Fruit fly (Drosophila melanogaster) whole organism, embryonic: ENCODE results near the gene GstO2.

Source experiments
- Blimp-1 ChIP-seq: fragments of 200-800 bp; sonication (Bioruptor generic); optimal IDR thresholded peaks from 3 replicates; lab custom pipeline; 2018; ENCODE audit warnings: missing biosample characterization, missing genetic modification characterization, mild to moderate bottlenecking, moderate library complexity, missing genetic modification reagents
- Bteb2 ChIP-seq: fragments of 200-800 bp; sonication (Bioruptor generic); optimal IDR thresholded peaks from 2 replicates; lab custom pipeline; 2016; ENCODE audit warnings: missing biosample characterization, missing genetic modification characterization
- CG10431 ChIP-seq: fragments of 200-800 bp; sonication (Bioruptor generic); optimal IDR thresholded peaks from 3 replicates; lab custom pipeline; 2018; ENCODE audit warnings: missing biosample characterization, mild to moderate bottlenecking, missing genetic modification characterization
- CG11504 ChIP-seq: fragments of 200-800 bp; sonication (Bioruptor generic); optimal IDR thresholded peaks from 3 replicates; lab custom pipeline; 2019; ENCODE audit warnings: missing biosample characterization, mild to moderate bottlenecking, missing genetic modification characterization, moderate library complexity
- CG14860 ChIP-seq: fragments of 200-800 bp; sonication (Bioruptor generic); IDR thresholded peaks from 3 replicates; pipeline ENCODE4 v1.3.6; 2022; ENCODE audit warnings: missing biosample characterization, missing genetic modification characterization; ENCODE audit not compliant: partially characterized antibody
- CG15011 ChIP-seq: fragments of 200-800 bp; sonication (Bioruptor generic); optimal IDR thresholded peaks from 3 replicates; lab custom pipeline; 2018; ENCODE audit warnings: missing biosample characterization, mild to moderate bottlenecking, missing genetic modification characterization
- CG16779 ChIP-seq: fragments of 200-800 bp; sonication (Bioruptor generic); IDR thresholded peaks from 2 replicates; pipeline ENCODE4 v1.3.6; 2022; ENCODE audit warnings: missing biosample characterization, missing genetic modification characterization
- CG17359 ChIP-seq: fragments of 200-800 bp; sonication (Bioruptor generic); optimal IDR thresholded peaks from 3 replicates; lab custom pipeline; 2018; ENCODE audit warnings: missing biosample characterization, mild to moderate bottlenecking, missing genetic modification characterization, moderate library complexity
- CG17385 ChIP-seq: fragments of 200-800 bp; sonication (Bioruptor generic); optimal IDR thresholded peaks from 3 replicates; lab custom pipeline; 2018; ENCODE audit warnings: missing biosample characterization, mild to moderate bottlenecking, missing genetic modification characterization
- CG17612 ChIP-seq: fragments of 200-800 bp; sonication (Bioruptor generic); IDR thresholded peaks from 2 replicates; pipeline ENCODE4 v1.3.6; 2022; ENCODE audit warnings: missing biosample characterization, missing genetic modification characterization
- CG18262 ChIP-seq: fragments of 200-800 bp; optimal IDR thresholded peaks from 3 replicates; lab custom pipeline; 2019; ENCODE audit warnings: missing biosample characterization, mild to moderate bottlenecking, missing genetic modification characterization, moderate library complexity
- CG30020 ChIP-seq: fragments of 200-800 bp; optimal IDR thresholded peaks from 2 replicates; lab custom pipeline; 2019; ENCODE audit warnings: missing biosample characterization, mild to moderate bottlenecking, missing genetic modification characterization, moderate library complexity
- CG3847 ChIP-seq: fragments of 200-800 bp; sonication (Bioruptor generic); IDR thresholded peaks from 2 replicates; pipeline ENCODE4 v1.3.6; 2022; ENCODE audit warnings: missing biosample characterization, missing genetic modification characterization
- CG6689 ChIP-seq: fragments of 200-800 bp; sonication (Bioruptor generic); IDR thresholded peaks from 2 replicates; pipeline ENCODE4 v1.3.6; 2022; ENCODE audit warnings: missing biosample characterization, missing genetic modification characterization
- CG6854 ChIP-seq: fragments of 200-800 bp; sonication (Bioruptor generic); optimal IDR thresholded peaks from 3 replicates; lab custom pipeline; 2017; ENCODE audit warnings: missing biosample characterization, mild to moderate bottlenecking, missing genetic modification characterization
- CG7372 ChIP-seq: fragments of 200-800 bp; sonication (Bioruptor generic); IDR thresholded peaks from 2 replicates; pipeline ENCODE4 v1.3.6; 2022; ENCODE audit warnings: missing biosample characterization, missing genetic modification characterization
- CG9932 ChIP-seq: fragments of 200-800 bp; sonication (Bioruptor generic); IDR thresholded peaks from 2 replicates; pipeline ENCODE4 v1.3.6; 2022; ENCODE audit warnings: missing biosample characterization, missing genetic modification characterization
- CTCF ChIP-seq: fragments of 200-800 bp; sonication (Bioruptor generic); optimal IDR thresholded peaks from 2 replicates; lab custom pipeline; 2017; ENCODE audit warnings: missing biosample characterization, mild to moderate bottlenecking, missing genetic modification characterization, moderate library complexity
- CrebB ChIP-seq: fragments of 200-800 bp; sonication (Bioruptor generic); optimal IDR thresholded peaks from 3 replicates; lab custom pipeline; 2018; ENCODE audit warnings: missing biosample characterization, mild to moderate bottlenecking, missing genetic modification characterization
- D19B ChIP-seq: fragments of 200-800 bp; sonication (Bioruptor generic); optimal IDR thresholded peaks from 2 replicates; lab custom pipeline; 2017; ENCODE audit warnings: missing biosample characterization, mild to moderate bottlenecking, missing genetic modification characterization
- Dek ChIP-seq: fragments of 200-800 bp; sonication (Bioruptor generic); optimal IDR thresholded peaks from 3 replicates; lab custom pipeline; 2019; ENCODE audit warnings: missing biosample characterization, mild to moderate bottlenecking, missing genetic modification characterization, moderate library complexity
- Dfd ChIP-seq, 2 experiments: fragments of >200 bp; optimal IDR thresholded peaks; 2 replicates each; lab custom pipeline; 2017; ENCODE audit warnings: missing biosample characterization in 2 of 2, missing genetic modification characterization in 2 of 2
- E2f1 ChIP-seq: fragments of 200-800 bp; sonication (Bioruptor generic); IDR thresholded peaks from 2 replicates; pipeline ENCODE4 v1.3.6; 2022; ENCODE audit warnings: missing biosample characterization, missing genetic modification characterization
- Hr39 ChIP-seq: fragments of >200 bp; optimal IDR thresholded peaks from 2 replicates; lab custom pipeline; 2017
- Oli ChIP-seq: fragments of 200-800 bp; sonication (Bioruptor generic); optimal IDR thresholded peaks from 2 replicates; lab custom pipeline; 2018; ENCODE audit warnings: missing biosample characterization, mild to moderate bottlenecking, missing genetic modification characterization, moderate library complexity
- PHDP ChIP-seq: fragments of 200-800 bp; sonication (Bioruptor generic); optimal IDR thresholded peaks from 3 replicates; lab custom pipeline; 2018; ENCODE audit warnings: missing biosample characterization, mild to moderate bottlenecking, missing genetic modification characterization, moderate library complexity
- Rx ChIP-seq: fragments of 200-800 bp; sonication (Bioruptor generic); IDR thresholded peaks from 2 replicates; pipeline ENCODE4 v1.3.6; 2022; ENCODE audit warnings: missing biosample characterization, missing genetic modification characterization
- Scr ChIP-seq: fragments of 200-800 bp; sonication (Bioruptor generic); IDR thresholded peaks from 2 replicates; pipeline ENCODE4 v1.3.6; 2022; ENCODE audit warnings: missing biosample characterization, missing genetic modification characterization; ENCODE audit not compliant: partially characterized antibody
- Tbp ChIP-seq: fragments of >200 bp; optimal IDR thresholded peaks from 2 replicates; lab custom pipeline; 2018; ENCODE audit warnings: missing biosample characterization, missing genetic modification characterization
- ac ChIP-seq: fragments of 200-800 bp; sonication (Bioruptor generic); optimal IDR thresholded peaks from 3 replicates; lab custom pipeline; 2017; ENCODE audit warnings: missing biosample characterization, mild to moderate bottlenecking, missing genetic modification characterization
- az2 ChIP-seq: fragments of 200-800 bp; sonication (Bioruptor generic); optimal IDR thresholded peaks from 3 replicates; lab custom pipeline; 2016; ENCODE audit warnings: missing biosample characterization, missing genetic modification characterization
- bigmax ChIP-seq: fragments of 200-800 bp; sonication (Bioruptor generic); optimal IDR thresholded peaks from 2 replicates; lab custom pipeline; 2018; ENCODE audit warnings: missing biosample characterization, mild to moderate bottlenecking, missing genetic modification characterization
- br ChIP-seq: fragments of >200 bp; optimal IDR thresholded peaks from 2 replicates; lab custom pipeline; 2017
- dan ChIP-seq: fragments of 200-800 bp; sonication (Bioruptor generic); IDR thresholded peaks from 2 replicates; pipeline ENCODE4 v1.3.6; 2022; ENCODE audit warnings: missing biosample characterization, missing genetic modification characterization
- ems ChIP-seq: fragments of 200-800 bp; sonication (Bioruptor generic); optimal IDR thresholded peaks from 3 replicates; lab custom pipeline; 2016; ENCODE audit warnings: missing biosample characterization, missing genetic modification characterization
- ftz-f1 ChIP-seq: fragments of 200-800 bp; sonication (Bioruptor generic); optimal IDR thresholded peaks from 2 replicates; lab custom pipeline; 2016; ENCODE audit warnings: missing biosample characterization, missing genetic modification characterization
- insv ChIP-seq, 2 experiments: fragments of 200-800 bp; sonication (Bioruptor generic); optimal IDR thresholded peaks; 3 replicates each; lab custom pipeline; 2016 to 2018; ENCODE audit warnings: missing biosample characterization in 2 of 2, missing genetic modification characterization in 2 of 2
- kah ChIP-seq: fragments of 200-800 bp; sonication (Bioruptor generic); optimal IDR thresholded peaks from 2 replicates; lab custom pipeline; 2018; ENCODE audit warnings: missing biosample characterization, mild to moderate bottlenecking, missing genetic modification characterization
- ken ChIP-seq: fragments of 200-800 bp; sonication (Bioruptor generic); IDR thresholded peaks from 3 replicates; pipeline ENCODE4 v1.3.6; 2022; ENCODE audit warnings: missing biosample characterization, missing genetic modification characterization
- knrl ChIP-seq: fragments of 200-800 bp; sonication (Bioruptor generic); IDR thresholded peaks from 3 replicates; pipeline ENCODE4 v1.3.6; 2022; ENCODE audit warnings: missing biosample characterization, missing genetic modification characterization; ENCODE audit not compliant: partially characterized antibody
- maf-S ChIP-seq: fragments of 200-800 bp; sonication (Bioruptor generic); optimal IDR thresholded peaks from 2 replicates; lab custom pipeline; 2016; ENCODE audit warnings: missing biosample characterization, missing genetic modification characterization
- nerfin-2 ChIP-seq: fragments of 200-800 bp; sonication (Bioruptor generic); IDR thresholded peaks from 2 replicates; pipeline ENCODE4 v1.3.6; 2022; ENCODE audit warnings: missing biosample characterization, missing genetic modification characterization; ENCODE audit not compliant: partially characterized antibody
- sd ChIP-seq: fragments of 200-800 bp; sonication (Bioruptor generic); optimal IDR thresholded peaks from 3 replicates; lab custom pipeline; 2018; ENCODE audit warnings: missing biosample characterization, mild to moderate bottlenecking, missing genetic modification characterization, moderate library complexity
- seq ChIP-seq: fragments of 200-800 bp; sonication (Bioruptor generic); IDR thresholded peaks from 2 replicates; pipeline ENCODE4 v1.3.6; 2022; ENCODE audit warnings: missing biosample characterization, missing genetic modification characterization
- shn ChIP-seq: fragments of 200-800 bp; sonication (Bioruptor generic); optimal IDR thresholded peaks from 3 replicates; lab custom pipeline; 2016; ENCODE audit warnings: missing biosample characterization, missing genetic modification characterization
- slbo ChIP-seq: fragments of 200-800 bp; sonication (Bioruptor generic); IDR thresholded peaks from 2 replicates; pipeline ENCODE4 v1.3.6; 2022; ENCODE audit warnings: missing biosample characterization, missing genetic modification characterization
- so ChIP-seq: fragments of 200-800 bp; sonication (Bioruptor generic); IDR thresholded peaks from 3 replicates; pipeline ENCODE4 v1.3.6; 2022; ENCODE audit warnings: missing biosample characterization, missing genetic modification characterization
- tin ChIP-seq: fragments of 200-800 bp; sonication (Bioruptor generic); optimal IDR thresholded peaks from 3 replicates; lab custom pipeline; 2016; ENCODE audit warnings: missing biosample characterization, missing genetic modification characterization
- trem ChIP-seq: fragments of 200-800 bp; optimal IDR thresholded peaks from 3 replicates; lab custom pipeline; 2019; ENCODE audit warnings: missing biosample characterization, mild to moderate bottlenecking, missing genetic modification characterization, moderate library complexity
- trh ChIP-seq: fragments of 200-800 bp; sonication (Bioruptor generic); optimal IDR thresholded peaks from 2 replicates; lab custom pipeline; 2016; ENCODE audit warnings: missing biosample characterization, missing genetic modification characterization
- zfh2 ChIP-seq: fragments of 200-800 bp; sonication (Bioruptor generic); optimal IDR thresholded peaks from 2 replicates; lab custom pipeline; 2016; ENCODE audit warnings: missing biosample characterization, missing genetic modification characterization

Gene GstO2

dm6 chr3L:8524816-8525625 lies 1.7 kb upstream of the GstO2 start, which contains the start of the genes GstO1 and foi (continued):
- no peak for TF ChIP-seq CG11504
- no peak for TF ChIP-seq az2 (GFP tag; lab: Kevin White, UChicago)
- peak; percentile 99 for TF ChIP-seq nerfin-2
- TF ChIP-seq CG16779 (GFP tag; lab: Robert Waterston, UW) = no peak
- TF ChIP-seq CG6689 (GFP tag; lab: Robert Waterston, UW) = no peak
- TF ChIP-seq CG15011 (GFP tag; lab: Kevin White, UChicago) = no peak
- TF ChIP-seq br (lab: Kevin White, UChicago) = no peak
- no peak for TF ChIP-seq seq (GFP tag; lab: Robert Waterston, UW)
- peak; percentile 97 for TF ChIP-seq Scr (GFP tag; lab: Robert Waterston, UW)
- no peak for TF ChIP-seq Blimp-1 (GFP tag; lab: Kevin White, UChicago)
- 0 out of 3 replicates have a peak, but pooled peaks have one; percentile 31 for TF ChIP-seq ken (GFP tag; lab: Robert Waterston, UW)
- no peak for TF ChIP-seq Oli (tag; lab: Kevin White, UChicago)
- TF ChIP-seq CG30020 (tag; lab: Kevin White, UChicago) = peak; percentile 46
- TF ChIP-seq trh = no peak
- TF ChIP-seq kah (GFP tag; lab: Kevin White, UChicago) = no peak
- TF ChIP-seq CG3847 = peak; percentile 36
- no peak for TF ChIP-seq Hr39
- TF ChIP-seq maf-S (GFP tag; lab: Kevin White, UChicago) = no peak
- peak; percentile 97 for TF ChIP-seq knrl (GFP tag; lab: Robert Waterston, UW)
- no peak for TF ChIP-seq sd
- no peak for TF ChIP-seq insv (GFP tag; optimal IDR thresholded peaks at IDR 0.05; lab: Kevin White, UChicago)
- TF ChIP-seq CrebB (tag; lab: Kevin White, UChicago) = peak; percentile 9
- TF ChIP-seq tin (GFP tag; lab: Kevin White, UChicago) = peak; percentile 35
- TF ChIP-seq CG6854 (GFP tag; lab: Kevin White, UChicago) = no peak
- TF ChIP-seq CG17359 (tag; lab: Kevin White, UChicago) = peak; percentile 3
- peak; percentile 90 for TF ChIP-seq CG9932 (GFP tag; lab: Robert Waterston, UW)
- TF ChIP-seq Dek (tag; lab: Kevin White, UChicago) = peak; percentile 37
- TF ChIP-seq Bteb2 (GFP tag; lab: Kevin White, UChicago) = no peak
- TF ChIP-seq bigmax = peak; percentile 84
- no peak for TF ChIP-seq PHDP (tag; lab: Kevin White, UChicago)
- no peak for TF ChIP-seq Dfd (GFP tag; optimal IDR thresholded peaks at IDR 0.05; lab: Kevin White, UChicago)
- TF ChIP-seq trem (tag; lab: Kevin White, UChicago) = peak; percentile 66
- TF ChIP-seq shn (GFP tag; lab: Kevin White, UChicago) = no peak
- no peak; the same call in 1 of the 2 replicates for TF ChIP-seq E2f1
- TF ChIP-seq D19B (GFP tag; lab: Kevin White, UChicago) = no peak
- TF ChIP-seq zfh2 (GFP tag; lab: Kevin White, UChicago) = peak; percentile 39
- TF ChIP-seq CG14860 = peak; percentile 99
- TF ChIP-seq CG10431 (GFP tag; lab: Kevin White, UChicago) = peak; percentile 69
- no peak for TF ChIP-seq ftz-f1 (GFP tag; lab: Kevin White, UChicago)
- no peak for TF ChIP-seq Tbp (GFP tag; lab: Kevin White, UChicago)
- TF ChIP-seq dan (GFP tag; lab: Robert Waterston, UW) = no peak
- TF ChIP-seq so (GFP tag; lab: Robert Waterston, UW) = no peak
- no peak for TF ChIP-seq Rx (GFP tag; lab: Robert Waterston, UW)
- TF ChIP-seq CG7372 = no peak
- TF ChIP-seq CG18262 = peak; percentile 32
- peak; percentile 68 for TF ChIP-seq slbo (GFP tag; lab: Robert Waterston, UW)
- peak; percentile 24 for TF ChIP-seq CG17385 (GFP tag; lab: Kevin White, UChicago)
- TF ChIP-seq CTCF (GFP tag; lab: Kevin White, UChicago) = peak; percentile 6
- no peak for TF ChIP-seq CG17612 (GFP tag; lab: Robert Waterston, UW)
- no peak for TF ChIP-seq ac (GFP tag; lab: Kevin White, UChicago)
- no peak for TF ChIP-seq ems
